Fruit fly (Drosophila melanogaster) whole organism, embryonic: ENCODE data around the gene CG13842.

Experiments
- Asciz ChIP-seq: fragments of 200-800 bp; sonication (Bioruptor generic); optimal IDR thresholded peaks from 2 replicates; lab custom pipeline; 2017; ENCODE audit warnings: missing biosample characterization, mild to moderate bottlenecking, missing genetic modification characterization, missing genetic modification reagents
- CG10209 ChIP-seq: fragments of 200-800 bp; sonication (Bioruptor generic); optimal IDR thresholded peaks from 3 replicates; lab custom pipeline; 2017; ENCODE audit warnings: missing biosample characterization, mild to moderate bottlenecking, missing genetic modification characterization, missing genetic modification reagents
- CG10274 ChIP-seq: fragments of 200-800 bp; sonication (Bioruptor generic); optimal IDR thresholded peaks from 3 replicates; lab custom pipeline; 2017; ENCODE audit warnings: missing biosample characterization, mild to moderate bottlenecking, missing genetic modification characterization
- CG10431 ChIP-seq: fragments of 200-800 bp; sonication (Bioruptor generic); optimal IDR thresholded peaks from 3 replicates; lab custom pipeline; 2018; ENCODE audit warnings: missing biosample characterization, mild to moderate bottlenecking, missing genetic modification characterization
- CG11085 ChIP-seq: fragments of 200-800 bp; sonication (Bioruptor generic); IDR thresholded peaks from 2 replicates; pipeline ENCODE4 v1.3.6; 2022; ENCODE audit warnings: missing biosample characterization, missing genetic modification characterization
- CG11696 ChIP-seq: fragments of 200-800 bp; sonication (Bioruptor generic); IDR thresholded peaks from 2 replicates; pipeline ENCODE4 v1.3.6; 2022; ENCODE audit warnings: missing biosample characterization, missing genetic modification characterization
- CG11723 ChIP-seq: fragments of 200-800 bp; sonication (Bioruptor generic); optimal IDR thresholded peaks from 2 replicates; lab custom pipeline; 2017; ENCODE audit warnings: missing biosample characterization, mild to moderate bottlenecking, missing genetic modification characterization
- CG12155 ChIP-seq: fragments of 200-800 bp; sonication (Bioruptor generic); optimal IDR thresholded peaks from 3 replicates; lab custom pipeline; 2016; ENCODE audit warnings: missing biosample characterization, missing genetic modification characterization
- CG12236 ChIP-seq: fragments of 200-800 bp; sonication (Bioruptor generic); optimal IDR thresholded peaks from 2 replicates; lab custom pipeline; 2016; ENCODE audit warnings: missing biosample characterization, missing genetic modification characterization
- CG12659 ChIP-seq: fragments of 200-800 bp; sonication (Bioruptor generic); optimal IDR thresholded peaks from 3 replicates; lab custom pipeline; 2017; ENCODE audit warnings: mild to moderate bottlenecking, missing biosample characterization, missing genetic modification reagents, missing genetic modification characterization
- CG13624 ChIP-seq: fragments of 200-800 bp; sonication (Bioruptor generic); optimal IDR thresholded peaks from 2 replicates; lab custom pipeline; 2016; ENCODE audit warnings: missing biosample characterization, missing genetic modification characterization
- CG14965 ChIP-seq: fragments of 200-800 bp; sonication (Bioruptor generic); optimal IDR thresholded peaks from 2 replicates; lab custom pipeline; 2016; ENCODE audit warnings: missing biosample characterization, missing genetic modification characterization, borderline replicate concordance
- CG17385 ChIP-seq: fragments of 200-800 bp; sonication (Bioruptor generic); optimal IDR thresholded peaks from 3 replicates; lab custom pipeline; 2018; ENCODE audit warnings: missing biosample characterization, mild to moderate bottlenecking, missing genetic modification characterization
- CG17568 ChIP-seq: fragments of 200-800 bp; sonication (Bioruptor generic); optimal IDR thresholded peaks from 2 replicates; lab custom pipeline; 2018; ENCODE audit warnings: missing biosample characterization, mild to moderate bottlenecking, missing genetic modification characterization, moderate library complexity
- CG17802 ChIP-seq: fragments of 200-800 bp; sonication (Bioruptor generic); optimal IDR thresholded peaks from 2 replicates; lab custom pipeline; 2018; ENCODE audit warnings: missing biosample characterization, mild to moderate bottlenecking, missing genetic modification characterization, moderate library complexity
- CG17829 ChIP-seq: fragments of 200-800 bp; optimal IDR thresholded peaks from 2 replicates; lab custom pipeline; 2019; ENCODE audit warnings: missing biosample characterization, mild to moderate bottlenecking, missing genetic modification characterization, moderate library complexity
- CG18476 ChIP-seq: fragments of 200-800 bp; sonication (Bioruptor generic); optimal IDR thresholded peaks from 2 replicates; lab custom pipeline; 2016; ENCODE audit warnings: missing biosample characterization, mild to moderate bottlenecking, missing genetic modification characterization
- CG2678 ChIP-seq: fragments of 200-800 bp; sonication (Bioruptor generic); optimal IDR thresholded peaks from 3 replicates; lab custom pipeline; 2019; ENCODE audit warnings: missing biosample characterization, mild to moderate bottlenecking, missing genetic modification characterization, moderate library complexity
- CG32532 ChIP-seq: fragments of 200-800 bp; sonication (Bioruptor generic); IDR thresholded peaks from 2 replicates; pipeline ENCODE4 v1.3.6; 2022; ENCODE audit warnings: missing biosample characterization, missing genetic modification characterization
- CG3838 ChIP-seq: fragments of 200-800 bp; sonication (Bioruptor generic); optimal IDR thresholded peaks from 3 replicates; lab custom pipeline; 2016; ENCODE audit warnings: missing biosample characterization, missing genetic modification characterization
- CG4282 ChIP-seq: fragments of 200-800 bp; sonication (Bioruptor generic); optimal IDR thresholded peaks from 2 replicates; lab custom pipeline; 2016; ENCODE audit warnings: missing biosample characterization, missing genetic modification characterization
- CG6683 ChIP-seq: fragments of 200-800 bp; sonication (Bioruptor generic); optimal IDR thresholded peaks from 2 replicates; lab custom pipeline; 2017; ENCODE audit warnings: missing biosample characterization, mild to moderate bottlenecking, missing genetic modification characterization, missing genetic modification reagents
- CG6689 ChIP-seq: fragments of 200-800 bp; sonication (Bioruptor generic); IDR thresholded peaks from 2 replicates; pipeline ENCODE4 v1.3.6; 2022; ENCODE audit warnings: missing biosample characterization, missing genetic modification characterization
- CG7745 ChIP-seq: fragments of 200-800 bp; sonication (Bioruptor generic); optimal IDR thresholded peaks from 2 replicates; lab custom pipeline; 2018; ENCODE audit warnings: missing biosample characterization, mild to moderate bottlenecking, missing genetic modification characterization, moderate library complexity
- CG7839 ChIP-seq: fragments of 200-800 bp; sonication (Bioruptor generic); optimal IDR thresholded peaks from 3 replicates; lab custom pipeline; 2018; ENCODE audit warnings: missing biosample characterization, mild to moderate bottlenecking, missing genetic modification characterization, moderate library complexity
- Dad ChIP-seq: fragments of 200-800 bp; sonication (Bioruptor generic); optimal IDR thresholded peaks from 3 replicates; lab custom pipeline; 2016; ENCODE audit warnings: missing biosample characterization, missing genetic modification characterization
- Dek ChIP-seq: fragments of 200-800 bp; sonication (Bioruptor generic); optimal IDR thresholded peaks from 3 replicates; lab custom pipeline; 2019; ENCODE audit warnings: missing biosample characterization, mild to moderate bottlenecking, missing genetic modification characterization, moderate library complexity
- Dfd ChIP-seq, 2 experiments: fragments of >200 bp; optimal IDR thresholded peaks; 2 replicates each; lab custom pipeline; 2017; ENCODE audit warnings: missing biosample characterization in 2 of 2, missing genetic modification characterization in 2 of 2
- Doc2 ChIP-seq: fragments of 200-800 bp; sonication (Bioruptor generic); IDR thresholded peaks from 2 replicates; pipeline ENCODE4 v1.3.6; 2022; ENCODE audit warnings: missing biosample characterization, missing genetic modification characterization
- E2f1 ChIP-seq: fragments of 200-800 bp; sonication (Bioruptor generic); IDR thresholded peaks from 2 replicates; pipeline ENCODE4 v1.3.6; 2022; ENCODE audit warnings: missing biosample characterization, missing genetic modification characterization
- ERR ChIP-seq: fragments of 200-800 bp; sonication (Bioruptor generic); optimal IDR thresholded peaks from 2 replicates; lab custom pipeline; 2016; ENCODE audit warnings: missing biosample characterization, missing genetic modification characterization
- Ets65A ChIP-seq: fragments of 200-800 bp; sonication (Bioruptor generic); peaks from one replicate; lab custom pipeline; 2016; ENCODE audit warnings: missing biosample characterization, missing genetic modification characterization
- Fer3 ChIP-seq: fragments of 200-800 bp; sonication (Bioruptor generic); optimal IDR thresholded peaks from 2 replicates; lab custom pipeline; 2018; ENCODE audit warnings: missing biosample characterization, mild to moderate bottlenecking, missing genetic modification characterization, moderate library complexity
- H15 ChIP-seq: fragments of 200-800 bp; sonication (Bioruptor generic); IDR thresholded peaks from 3 replicates; pipeline ENCODE4 v1.3.6; 2022; ENCODE audit warnings: missing biosample characterization, missing genetic modification characterization
- Hey ChIP-seq: fragments of 200-800 bp; sonication (Bioruptor generic); optimal IDR thresholded peaks from 3 replicates; lab custom pipeline; 2018; ENCODE audit warnings: missing biosample characterization, mild to moderate bottlenecking, missing genetic modification characterization
- Hmr ChIP-seq: fragments of 200-800 bp; sonication (Bioruptor generic); optimal IDR thresholded peaks from 3 replicates; lab custom pipeline; 2017; ENCODE audit warnings: mild to moderate bottlenecking, missing biosample characterization, missing genetic modification reagents, missing genetic modification characterization
- Pdp1 ChIP-seq, 2 experiments: fragments of 200-800 bp; sonication (Bioruptor generic); optimal IDR thresholded peaks; 3 replicates each; lab custom pipeline; 2016; ENCODE audit warnings: missing biosample characterization in 2 of 2, missing genetic modification characterization in 2 of 2, mild to moderate bottlenecking in 1 of 2, moderate library complexity in 1 of 2
- Sox100B ChIP-seq: fragments of 200-800 bp; sonication (Bioruptor generic); optimal IDR thresholded peaks from 3 replicates; lab custom pipeline; 2018; ENCODE audit warnings: missing biosample characterization, mild to moderate bottlenecking, missing genetic modification characterization
- Taf1 ChIP-seq: fragments of 200-800 bp; sonication (Bioruptor generic); IDR thresholded peaks from 2 replicates; pipeline ENCODE4 v1.3.6; 2022; ENCODE audit warnings: missing biosample characterization, missing genetic modification characterization
- ab ChIP-seq: fragments of 200-800 bp; sonication (Bioruptor generic); optimal IDR thresholded peaks from 2 replicates; lab custom pipeline; 2016; ENCODE audit warnings: missing biosample characterization, missing genetic modification characterization
- bsh ChIP-seq, 2 experiments: fragments of 200-800 bp; sonication (Bioruptor generic); optimal IDR thresholded peaks; 2 replicates each; lab custom pipeline; 2017 to 2018; ENCODE audit warnings: mild to moderate bottlenecking in 2 of 2, missing biosample characterization in 2 of 2, missing genetic modification characterization in 2 of 2, moderate library complexity in 1 of 2
- dimm ChIP-seq: fragments of 200-800 bp; sonication (Bioruptor generic); IDR thresholded peaks from 2 replicates; pipeline ENCODE4 v1.3.6; 2022; ENCODE audit warnings: missing biosample characterization, missing genetic modification characterization
- fd64A ChIP-seq: fragments of 200-800 bp; sonication (Bioruptor generic); optimal IDR thresholded peaks from 3 replicates; lab custom pipeline; 2018; ENCODE audit warnings: missing biosample characterization, mild to moderate bottlenecking, missing genetic modification characterization
- fd96Cb ChIP-seq: fragments of 200-800 bp; sonication (Bioruptor generic); optimal IDR thresholded peaks from 2 replicates; lab custom pipeline; 2018; ENCODE audit warnings: missing biosample characterization, mild to moderate bottlenecking, missing genetic modification characterization, moderate library complexity
- gem ChIP-seq: fragments of 200-800 bp; sonication (Bioruptor generic); optimal IDR thresholded peaks from 2 replicates; lab custom pipeline; 2019; ENCODE audit warnings: missing biosample characterization, mild to moderate bottlenecking, missing genetic modification characterization, moderate library complexity
- h ChIP-seq: fragments of >200 bp; optimal IDR thresholded peaks from 2 replicates; lab custom pipeline; 2017
- sens ChIP-seq: fragments of 200-800 bp; sonication (Bioruptor generic); peaks from one replicate; lab custom pipeline; 2016; ENCODE audit warnings: missing biosample characterization, missing genetic modification characterization
- stc ChIP-seq: fragments of 200-800 bp; sonication (Bioruptor generic); IDR thresholded peaks from 2 replicates; pipeline ENCODE4 v1.3.6; 2022; ENCODE audit warnings: missing biosample characterization, missing genetic modification characterization
- stwl ChIP-seq: fragments of 200-800 bp; sonication (Bioruptor generic); optimal IDR thresholded peaks from 3 replicates; lab custom pipeline; 2018; ENCODE audit warnings: missing biosample characterization, mild to moderate bottlenecking, missing genetic modification characterization, moderate library complexity
- trh ChIP-seq: fragments of 200-800 bp; sonication (Bioruptor generic); optimal IDR thresholded peaks from 2 replicates; lab custom pipeline; 2016; ENCODE audit warnings: missing biosample characterization, missing genetic modification characterization
- vnd ChIP-seq: fragments of 200-800 bp; sonication (Bioruptor generic); IDR thresholded peaks from 3 replicates; pipeline ENCODE4 v1.3.6; 2022; ENCODE audit warnings: missing biosample characterization, missing genetic modification characterization; ENCODE audit not compliant: partially characterized antibody

The CG13842 gene

DNA sequence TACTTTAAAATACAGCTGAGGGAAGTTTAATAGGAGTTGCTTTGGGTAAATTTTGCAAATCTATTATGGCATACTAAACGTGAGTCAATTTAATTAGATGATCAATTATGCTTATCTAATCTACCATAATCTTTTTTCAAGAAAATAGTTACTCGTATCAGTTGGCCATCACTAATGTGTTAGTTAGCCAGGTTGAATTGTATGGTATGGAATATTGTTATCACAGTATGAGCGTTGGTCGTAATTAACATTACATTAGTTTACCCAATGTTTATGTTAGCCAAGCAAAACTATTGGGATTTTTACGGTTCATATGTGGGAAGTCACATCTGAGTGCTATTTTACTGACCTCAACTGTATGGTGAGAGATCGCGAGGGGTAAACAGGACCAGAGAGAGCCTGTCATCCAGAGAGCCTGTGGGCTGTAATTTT, 33.5 kb downstream of the CG13842 start (continued):
- TF ChIP-seq CG12659 (GFP tag; lab: Kevin White, UChicago) (peak; percentile 47), CG10209 (GFP tag; lab: Kevin White, UChicago) (peak; percentile 80), CG11085 (GFP tag; lab: Robert Waterston, UW) (no peak), CG12236 (GFP tag; lab: Kevin White, UChicago) (peak; percentile 83), Hmr (GFP tag; lab: Kevin White, UChicago) (peak; percentile 50), CG10431 (GFP tag; lab: Kevin White, UChicago) (no peak), gem (tag; lab: Kevin White, UChicago) (peak; percentile 85), CG7839 (tag; lab: Kevin White, UChicago) (peak; percentile 78), CG11723 (GFP tag; lab: Kevin White, UChicago) (peak; percentile 5), ERR (peak; percentile 20), sens (GFP tag; lab: Kevin White, UChicago) (peak; percentile 98), Dfd (GFP tag; optimal IDR thresholded peaks at IDR 0.05; lab: Kevin White, UChicago) (no peak), CG17568 (no peak), CG3838 (GFP tag; lab: Kevin White, UChicago) (peak; percentile 4), CG4282 (GFP tag; lab: Kevin White, UChicago) (no peak), CG2678 (tag; lab: Kevin White, UChicago) (peak; percentile 79), trh (no peak), ab (no peak), stwl (tag; lab: Kevin White, UChicago) (peak; percentile 33), fd64A (GFP tag; lab: Kevin White, UChicago) (no peak), CG18476 (GFP tag; lab: Kevin White, UChicago) (peak; percentile 69), H15 (GFP tag; lab: Robert Waterston, UW) (no peak), CG6683 (GFP tag; lab: Kevin White, UChicago) (no peak), vnd (GFP tag; lab: Robert Waterston, UW) (no peak), Ets65A (GFP tag; lab: Kevin White, UChicago) (peak; percentile 96), Dek (tag; lab: Kevin White, UChicago) (peak; percentile 7), dimm (GFP tag; lab: Robert Waterston, UW) (no peak), CG14965 (GFP tag; lab: Kevin White, UChicago) (no peak), fd96Cb (tag; lab: Kevin White, UChicago) (peak; percentile 68), Sox100B (GFP tag; lab: Kevin White, UChicago) (peak; percentile 62), CG6689 (GFP tag; lab: Robert Waterston, UW) (peak; percentile 54), CG12155 (GFP tag; lab: Kevin White, UChicago) (peak; percentile 63), CG10274 (GFP tag; lab: Kevin White, UChicago) (peak; percentile 22), CG17829 (tag; lab: Kevin White, UChicago) (peak; percentile 90), Asciz (GFP tag; lab: Kevin White, UChicago) (peak; percentile 44), CG13624 (GFP tag; lab: Kevin White, UChicago) (peak; percentile 55), Hey (tag; lab: Kevin White, UChicago) (no peak), Dad (GFP tag; lab: Kevin White, UChicago) (peak; percentile 52), CG32532 (GFP tag; lab: Robert Waterston, UW) (no peak), Fer3 (tag; lab: Kevin White, UChicago) (peak; percentile 24), bsh (GFP tag; optimal IDR thresholded peaks at IDR 0.05; lab: Kevin White, UChicago) (peak in 1 of 2 experiments; percentile 62), CG17802 (tag; lab: Kevin White, UChicago) (peak; percentile 19), stc (peak; percentile 25; the same call in 1 of the 2 replicates), Pdp1 (GFP tag; optimal IDR thresholded peaks at IDR 0.05; lab: Kevin White, UChicago) (peak; percentile 69 to 79), CG17385 (GFP tag; lab: Kevin White, UChicago) (peak; percentile 36), Doc2 (GFP tag; lab: Robert Waterston, UW) (no peak), CG7745 (no peak), E2f1 (GFP tag; lab: Robert Waterston, UW) (peak; percentile 54), h (lab: Kevin White, UChicago) (no peak), CG11696 (peak; percentile 96), Taf1 (GFP tag; lab: Robert Waterston, UW) (0 out of 2 replicates have a peak, but pooled peaks have one; percentile 12)
